Worm (Caenorhabditis elegans): ENCODE results near the gene cdt-2.
"Not testable (repeated sequence)": the region's sequence is repeated elsewhere in the genome, so short reads cannot be mapped to it uniquely, and the experiment has no call there.

cdt-2 gene

DNA sequence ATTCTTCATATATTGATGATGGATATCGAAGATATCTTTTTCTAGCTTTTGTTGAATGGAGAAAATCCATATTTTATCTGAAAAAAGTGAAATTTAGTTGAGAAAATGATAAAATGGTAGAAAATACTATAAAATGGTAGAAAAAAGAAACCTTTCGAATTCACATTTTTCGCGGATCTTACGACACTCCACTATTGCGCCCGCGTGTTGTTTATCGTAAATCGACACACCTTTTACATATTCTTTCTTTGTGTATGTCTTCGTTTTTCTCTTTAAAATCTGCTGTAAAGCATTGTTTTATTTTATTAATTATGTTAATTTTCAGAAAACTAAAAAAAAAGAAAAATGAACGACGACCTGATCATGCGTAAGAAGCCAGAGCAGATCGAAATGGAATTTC is at the start of gene cdt-2, which contains the start of gene T01C3.2:
Gene cdt-2, minus strand, starts transcription at position 284 of the 400 bp plus-strand sequence.
Gene T01C3.2, plus strand, starts transcription at position 326 of the 400 bp plus-strand sequence.
- TF ChIP-seq dao-5 (tag; optimal IDR thresholded peaks at IDR 0.05): no peak
- TF ChIP-seq W03F9.2 (tag; optimal IDR thresholded peaks at IDR 0.05): no peak
- no peak for TF ChIP-seq him-1 (tag; optimal IDR thresholded peaks at IDR 0.05)

DNA sequence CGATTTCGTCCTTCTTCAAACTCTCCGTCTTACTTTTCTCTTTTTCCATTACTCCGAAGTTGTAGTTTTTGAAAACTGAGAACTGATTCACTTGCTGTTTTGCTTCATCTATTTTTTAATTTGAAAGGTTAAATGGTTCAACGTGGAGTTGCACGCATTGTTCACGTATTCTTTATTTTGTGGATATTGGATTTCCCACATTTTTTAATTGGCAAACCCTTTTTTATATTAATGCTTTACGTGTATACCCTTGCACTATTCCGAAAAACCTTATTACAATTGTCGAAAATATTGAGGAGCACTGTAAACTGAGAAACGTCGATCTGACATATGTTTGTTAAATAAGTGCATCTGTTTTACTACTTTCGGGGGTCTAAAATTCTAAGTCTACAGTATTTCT is 45.8 kb upstream of the cdt-2 start, which contains the start of gene melo-3:
Gene melo-3, minus strand, starts transcription at position 101 of the 400 bp plus-strand sequence.
- not testable (repeated sequence) for TF ChIP-seq him-1, W03F9.2, dao-5 (tag; optimal IDR thresholded peaks at IDR 0.05)

DNA sequence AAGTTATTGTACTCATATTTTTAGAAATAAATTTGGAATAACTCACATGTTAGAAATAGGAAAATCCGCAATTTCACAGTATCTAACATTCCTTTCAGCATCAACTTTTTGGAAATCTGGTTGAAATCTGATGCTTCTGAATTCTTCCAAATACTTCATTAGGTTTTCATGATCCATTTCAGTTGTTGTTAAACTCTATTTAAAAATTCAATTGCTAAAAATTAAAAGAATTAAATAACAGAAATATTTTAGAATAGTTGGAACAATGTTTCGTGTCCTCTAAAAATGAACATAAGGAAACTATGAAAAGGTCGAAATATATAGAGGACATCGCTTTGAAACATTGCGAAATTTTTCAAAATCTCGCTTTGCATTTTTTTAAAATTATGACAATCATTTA is 40.4 kb upstream of the cdt-2 start, which contains the start of gene cng-1:
Gene cng-1, minus strand, starts transcription at position 101 of the 400 bp plus-strand sequence.
- not testable (repeated sequence) for TF ChIP-seq dao-5, W03F9.2, him-1 (tag; optimal IDR thresholded peaks at IDR 0.05)

DNA sequence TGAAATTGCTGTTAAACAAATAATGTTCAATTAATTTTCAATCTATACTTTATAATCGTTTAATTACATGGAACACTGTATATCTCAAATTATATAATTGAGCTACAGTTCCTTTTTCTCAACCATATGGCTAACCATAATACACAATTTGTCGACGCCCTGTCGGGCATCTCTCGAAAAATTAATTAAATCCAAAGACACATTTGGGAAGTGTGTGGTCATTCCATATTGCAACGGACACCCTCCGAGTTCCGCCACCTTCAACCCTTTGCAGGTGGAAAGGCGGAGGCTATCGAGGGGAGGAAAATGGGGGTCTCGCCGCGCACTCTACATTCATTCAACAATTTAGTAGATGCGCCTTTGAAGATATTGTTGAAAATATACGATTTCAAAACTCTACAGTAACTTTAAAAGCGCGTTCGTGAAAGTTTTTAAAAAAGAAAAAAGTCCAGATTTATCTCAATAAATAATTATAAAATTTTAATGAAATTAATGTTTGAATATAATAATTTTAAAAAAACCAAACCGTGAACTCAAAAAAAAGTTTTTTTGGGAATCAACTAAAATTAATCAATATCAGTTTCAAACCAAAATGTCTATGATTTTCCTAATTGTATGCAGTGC is 38.1 kb upstream of the cdt-2 start, which contains the start of gene F14H8.8:
Gene F14H8.8, plus strand, starts transcription at position 574 of the 624 bp plus-strand sequence.
- TF ChIP-seq dao-5 (tag; optimal IDR thresholded peaks at IDR 0.05) (no peak), W03F9.2 (tag; optimal IDR thresholded peaks at IDR 0.05) (no peak), him-1 (tag; optimal IDR thresholded peaks at IDR 0.05) (no peak)

DNA sequence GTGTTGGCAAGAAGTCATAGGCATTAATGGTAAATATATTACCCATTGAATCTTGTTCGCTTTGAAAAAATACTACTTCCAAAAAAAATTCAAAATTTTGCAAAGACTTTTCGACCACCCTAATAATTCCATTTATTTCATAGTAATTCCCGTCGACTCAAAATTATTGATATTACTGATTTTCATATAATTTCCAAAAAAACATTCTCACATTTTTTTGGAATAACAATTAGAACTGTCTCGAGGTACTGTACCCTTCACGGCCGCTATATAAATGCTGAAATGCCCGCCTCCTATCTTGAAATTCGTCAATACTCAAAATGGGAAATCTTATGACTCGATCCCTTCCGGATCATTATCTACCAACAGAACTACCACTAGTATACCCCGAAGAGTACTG is 32.6 kb upstream of the cdt-2 start, which contains the start of gene F14H8.4:
Gene F14H8.4, plus strand, starts transcription at position 301 of the 400 bp plus-strand sequence.
- TF ChIP-seq W03F9.2 (tag; optimal IDR thresholded peaks at IDR 0.05): no peak
- TF ChIP-seq dao-5 (tag; optimal IDR thresholded peaks at IDR 0.05): no peak
- TF ChIP-seq him-1 (tag; optimal IDR thresholded peaks at IDR 0.05): no peak

DNA sequence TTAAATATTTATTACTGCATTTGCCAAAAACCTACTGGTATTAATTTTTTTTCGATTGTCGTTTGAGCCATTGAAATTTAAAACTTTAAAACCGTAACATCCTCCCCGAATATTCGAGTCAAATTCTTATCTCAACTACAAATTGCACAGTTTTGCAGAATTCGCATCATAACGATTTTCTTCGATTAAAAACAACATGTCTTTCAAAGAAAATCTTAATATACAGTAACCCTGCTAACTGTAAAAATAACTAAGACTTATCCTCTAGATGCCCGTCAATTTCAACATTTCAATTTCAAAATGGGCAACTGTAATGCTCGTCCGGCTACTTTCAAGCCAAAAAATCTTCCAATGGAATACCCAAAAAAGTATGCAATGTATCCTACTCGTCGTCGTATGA is 29.8 kb upstream of the cdt-2 start, which contains the start of gene F14H8.5:
Gene F14H8.5, plus strand, starts transcription at position 301 of the 400 bp plus-strand sequence.
- no peak for TF ChIP-seq dao-5 (tag; optimal IDR thresholded peaks at IDR 0.05)
- no peak for TF ChIP-seq W03F9.2 (tag; optimal IDR thresholded peaks at IDR 0.05)
- TF ChIP-seq him-1 (tag; optimal IDR thresholded peaks at IDR 0.05): no peak

DNA sequence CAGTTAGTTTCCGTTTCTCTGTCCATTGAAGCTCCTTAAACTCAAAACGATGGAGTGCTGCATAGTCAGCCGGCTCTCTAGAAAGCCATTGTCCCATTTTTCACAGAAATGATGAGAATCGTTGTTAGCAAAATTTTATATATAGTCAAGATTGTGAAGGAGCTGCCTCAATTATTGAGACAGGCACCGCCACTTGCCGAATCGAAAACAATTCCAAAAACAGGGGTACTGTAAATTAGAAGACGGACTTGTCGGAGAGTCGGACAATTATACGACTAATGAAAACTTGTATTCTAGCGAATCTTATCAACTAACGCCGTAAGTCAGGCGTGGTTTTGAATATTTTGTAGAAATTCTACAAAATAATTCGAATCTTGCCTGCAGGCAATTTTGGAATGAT is 29.3 kb upstream of the cdt-2 start, which contains the start of gene F14H8.2:
Gene F14H8.2, minus strand, starts transcription at position 101 of the 400 bp plus-strand sequence.
- TF ChIP-seq him-1 (tag; optimal IDR thresholded peaks at IDR 0.05) (no peak), W03F9.2 (tag; optimal IDR thresholded peaks at IDR 0.05) (no peak), dao-5 (tag; optimal IDR thresholded peaks at IDR 0.05) (no peak)

DNA sequence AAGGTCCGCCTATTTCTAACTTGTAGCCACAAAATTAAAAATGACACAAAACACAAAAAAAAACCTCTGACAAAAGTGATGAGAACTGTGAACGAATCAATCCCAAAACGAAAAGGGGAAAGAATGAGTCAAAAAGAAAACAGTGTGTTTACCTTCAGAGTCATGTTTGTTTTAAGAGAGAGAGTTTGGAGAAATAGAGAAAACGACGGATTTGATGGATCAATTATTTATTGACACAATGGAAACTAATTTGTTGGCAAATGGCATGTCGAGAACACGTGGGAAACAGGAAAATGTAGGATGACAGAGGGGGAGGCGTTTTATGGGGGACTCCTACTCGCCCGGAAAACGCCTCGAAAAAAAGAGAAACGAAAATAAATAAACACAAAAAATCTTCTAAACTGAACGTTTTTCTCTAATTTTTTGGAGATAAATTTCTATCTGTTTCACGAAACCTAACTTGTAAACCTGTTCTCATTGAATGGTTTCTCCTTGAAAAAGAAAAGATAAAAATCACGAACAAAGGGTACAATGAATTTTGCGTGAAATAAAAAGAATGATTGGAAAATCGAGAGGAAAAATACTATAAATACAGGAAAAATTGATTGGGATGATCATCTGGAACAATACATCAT is 26.0 kb upstream of the cdt-2 start:
- TF ChIP-seq dao-5 (tag; optimal IDR thresholded peaks at IDR 0.05) (no peak), him-1 (tag; optimal IDR thresholded peaks at IDR 0.05) (no peak), W03F9.2 (tag; optimal IDR thresholded peaks at IDR 0.05) (no peak)

DNA sequence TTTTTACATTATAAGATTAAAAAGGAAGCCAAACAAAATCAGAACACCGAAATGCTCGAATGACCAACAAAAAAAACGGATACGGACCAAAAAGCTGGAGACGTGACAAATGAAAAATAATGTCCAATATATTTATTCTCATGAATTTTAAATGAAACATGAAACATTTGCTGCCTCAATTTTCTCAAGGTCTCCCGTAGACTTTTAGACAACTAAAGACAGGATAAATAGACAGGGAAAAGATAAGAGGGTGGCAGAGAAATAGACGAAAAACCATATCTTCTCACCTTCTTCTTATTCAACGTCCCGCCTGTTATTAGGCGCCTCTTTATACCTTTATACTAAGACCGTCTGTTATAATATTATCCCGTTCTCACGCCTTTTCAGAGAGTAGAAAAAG is 24.9 kb upstream of the cdt-2 start:
- no peak for TF ChIP-seq W03F9.2 (tag; optimal IDR thresholded peaks at IDR 0.05)
- TF ChIP-seq dao-5 (tag; optimal IDR thresholded peaks at IDR 0.05): no peak
- no peak for TF ChIP-seq him-1 (tag; optimal IDR thresholded peaks at IDR 0.05)

DNA sequence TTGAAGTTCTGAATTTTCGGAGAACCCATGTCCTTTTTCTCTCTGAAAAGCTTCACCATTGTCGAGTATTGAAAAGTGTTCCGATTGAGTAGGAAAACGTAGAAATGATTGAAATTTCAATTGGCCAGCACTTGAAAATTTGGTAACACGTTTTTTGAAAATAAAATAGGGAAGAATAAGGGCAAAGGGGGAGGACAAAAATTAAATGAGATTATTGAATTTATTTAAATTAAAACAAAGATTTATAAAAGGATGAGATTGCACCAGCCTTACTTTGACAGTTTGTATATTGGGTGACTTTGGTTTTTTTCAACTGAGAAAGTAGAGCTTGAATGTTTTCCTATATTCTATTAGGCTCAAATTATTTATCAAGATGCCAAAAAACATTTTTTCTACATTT is 23.2 kb upstream of the cdt-2 start, which contains the start of gene obr-2:
Gene obr-2, minus strand, starts transcription at position 101 of the 400 bp plus-strand sequence.
- TF ChIP-seq him-1 (tag; optimal IDR thresholded peaks at IDR 0.05) (no peak), W03F9.2 (tag; optimal IDR thresholded peaks at IDR 0.05) (no peak), dao-5 (tag; optimal IDR thresholded peaks at IDR 0.05) (no peak)

DNA sequence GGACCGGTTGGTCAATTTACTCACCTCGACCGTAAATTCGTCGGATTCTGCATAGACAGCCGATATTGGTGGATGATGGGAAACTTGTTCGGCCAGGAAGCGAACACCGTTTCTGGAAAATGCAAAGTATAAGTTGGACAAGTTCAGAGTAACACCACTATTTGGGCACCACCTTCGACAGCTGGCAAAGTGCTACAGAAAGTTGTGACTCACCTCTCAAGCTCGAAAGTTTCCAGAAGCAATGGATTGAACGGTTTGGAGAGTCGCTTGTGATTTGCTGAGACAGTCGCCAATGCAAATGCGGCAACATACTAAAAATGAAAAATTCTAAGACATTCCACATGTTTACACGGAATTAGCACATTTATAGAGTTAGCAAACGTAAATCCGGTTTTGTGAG is 22.4 kb upstream of the cdt-2 start:
- TF ChIP-seq him-1 (tag; optimal IDR thresholded peaks at IDR 0.05) (no peak), W03F9.2 (tag; optimal IDR thresholded peaks at IDR 0.05) (no peak), dao-5 (tag; optimal IDR thresholded peaks at IDR 0.05) (no peak)

DNA sequence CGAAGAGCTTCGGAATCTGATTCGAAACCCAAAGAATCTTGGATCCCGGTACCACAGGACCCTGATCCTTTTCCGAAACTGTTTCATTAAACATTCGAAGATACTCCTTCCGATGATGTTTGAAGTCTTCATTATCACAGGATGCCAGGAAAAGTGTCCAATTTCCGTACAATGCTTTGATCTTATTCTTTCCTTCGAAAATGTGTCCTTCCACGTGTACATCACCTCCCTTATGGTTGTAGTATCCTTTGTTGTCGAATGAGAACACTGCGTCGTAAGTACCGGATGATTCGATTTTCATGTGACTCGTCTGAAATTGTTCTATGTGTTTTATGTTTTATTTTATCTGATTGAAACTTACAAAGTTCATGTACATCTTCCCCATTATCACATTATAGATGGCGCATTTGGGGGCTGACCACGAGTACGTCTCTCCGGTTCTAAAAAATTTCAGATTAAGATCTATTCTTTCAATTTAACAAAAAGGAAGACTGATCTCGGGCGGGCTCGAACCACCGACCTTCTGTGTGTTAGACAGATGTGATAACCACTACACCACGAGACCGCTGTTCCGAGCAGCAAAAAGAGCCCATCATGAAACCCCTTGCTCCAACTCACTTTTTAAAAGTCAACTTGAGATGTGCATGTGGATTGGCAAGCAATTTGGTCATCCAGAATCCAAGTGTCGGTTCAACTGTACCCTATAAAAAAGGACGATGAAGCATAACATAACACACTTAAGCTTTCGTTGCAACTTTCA is 21.8 kb upstream of the cdt-2 start:
- TF ChIP-seq dao-5 (tag; optimal IDR thresholded peaks at IDR 0.05) (no peak), W03F9.2 (tag; optimal IDR thresholded peaks at IDR 0.05) (no peak), him-1 (tag; optimal IDR thresholded peaks at IDR 0.05) (no peak)

DNA sequence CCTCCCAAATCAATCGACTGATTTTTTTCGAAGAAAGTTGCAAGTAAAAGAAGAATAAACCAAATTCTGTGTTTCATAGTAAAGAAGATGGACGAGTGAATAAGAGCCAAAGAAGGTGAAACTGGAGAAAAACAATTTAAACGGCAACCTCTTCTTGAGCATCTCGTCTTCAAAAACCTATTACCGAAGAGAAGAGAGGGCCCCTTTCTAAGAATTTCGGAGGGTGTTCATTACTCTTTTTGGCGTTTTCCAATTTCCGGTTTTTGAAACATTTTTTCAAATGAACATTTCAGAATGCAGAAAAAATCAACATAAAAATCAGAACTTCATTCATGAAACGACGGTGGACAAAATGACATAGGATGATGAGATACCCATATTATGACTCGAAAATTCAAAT is 20.6 kb upstream of the cdt-2 start, which contains the start of gene nmr-2:
Gene nmr-2, minus strand, starts transcription at position 101 of the 400 bp plus-strand sequence.
- TF ChIP-seq dao-5 (tag; optimal IDR thresholded peaks at IDR 0.05): no peak
- TF ChIP-seq W03F9.2 (tag; optimal IDR thresholded peaks at IDR 0.05): no peak
- no peak for TF ChIP-seq him-1 (tag; optimal IDR thresholded peaks at IDR 0.05)
